Worm (Caenorhabditis elegans) whole organism, midembryonic: ENCODE measurements around the gene F11D5.5.

ENCODE experiments used
- cog-1 ChIP-seq: sonication (generic microtip); optimal IDR thresholded peaks from 2 replicates; lab custom pipeline; 2016; ENCODE audit warnings: missing genetic modification characterization, missing compliant biosample characterization
- flt-1 ChIP-seq: fragments of 200-800 bp; sonication (Bioruptor generic); IDR thresholded peaks from 2 replicates; pipeline ENCODE4 v1.3.6; 2022; ENCODE audit warnings: missing genetic modification characterization, missing compliant biosample characterization
- klf-2 ChIP-seq: fragments of 200-800 bp; sonication (Bioruptor generic); conservative IDR thresholded peaks from 2 replicates; pipeline ENCODE4 v1.3.6; 2022; ENCODE audit warnings: missing genetic modification reagents, missing genetic modification characterization, missing compliant biosample characterization

ce11 chrX:3285448-3285847, 16.4 kb upstream of the F11D5.5 start:
- no peak for TF ChIP-seq cog-1
- TF ChIP-seq klf-2: no peak
- TF ChIP-seq flt-1 (GFP tag; lab: Robert Waterston, UW): no peak
